Fruit fly (Drosophila melanogaster) whole organism, prepupa: ENCODE results near the gene CG12480.

Experiments used
- CG10631 ChIP-seq: fragments of 200-800 bp; sonication (Bioruptor generic); optimal IDR thresholded peaks from 2 replicates; lab custom pipeline; 2016; ENCODE audit warnings: missing biosample characterization, missing genetic modification characterization
- CG10669 ChIP-seq: fragments of 200-800 bp; sonication (Bioruptor generic); optimal IDR thresholded peaks from 3 replicates; lab custom pipeline; 2018; ENCODE audit warnings: missing biosample characterization, mild to moderate bottlenecking, missing genetic modification characterization, moderate library complexity
- CG11294 ChIP-seq: fragments of 200-800 bp; sonication (Bioruptor generic); IDR thresholded peaks from 2 replicates; pipeline ENCODE4 v1.3.6; 2022; ENCODE audit warnings: missing biosample characterization, missing genetic modification characterization
- CG11762 ChIP-seq: fragments of 200-800 bp; sonication (Bioruptor generic); optimal IDR thresholded peaks from 3 replicates; lab custom pipeline; 2016; ENCODE audit warnings: missing biosample characterization, missing genetic modification characterization; ENCODE audit not compliant: insufficient read depth
- CG11902 ChIP-seq: fragments of 200-800 bp; sonication (Bioruptor generic); optimal IDR thresholded peaks from 3 replicates; lab custom pipeline; 2016; ENCODE audit warnings: missing biosample characterization, missing genetic modification characterization
- CG15336 ChIP-seq: fragments of 200-800 bp; sonication (Bioruptor generic); IDR thresholded peaks from 2 replicates; pipeline ENCODE4 v1.3.6; 2022; ENCODE audit warnings: missing biosample characterization, missing genetic modification characterization
- CG1621 ChIP-seq: fragments of 200-800 bp; sonication (Bioruptor generic); optimal IDR thresholded peaks from 3 replicates; lab custom pipeline; 2018; ENCODE audit warnings: missing biosample characterization, mild to moderate bottlenecking, missing genetic modification characterization
- CG16779 ChIP-seq: fragments of 200-800 bp; sonication (Bioruptor generic); optimal IDR thresholded peaks from 3 replicates; lab custom pipeline; 2017; ENCODE audit warnings: missing biosample characterization, mild to moderate bottlenecking, missing genetic modification characterization
- CG3032 ChIP-seq: fragments of 200-800 bp; optimal IDR thresholded peaks from 2 replicates; lab custom pipeline; 2019; ENCODE audit warnings: missing biosample characterization, mild to moderate bottlenecking, missing genetic modification characterization, moderate library complexity
- CG31627 ChIP-seq: fragments of 200-800 bp; sonication (Bioruptor generic); optimal IDR thresholded peaks from 3 replicates; lab custom pipeline; 2016; ENCODE audit warnings: missing biosample characterization, missing genetic modification characterization
- CG34406 ChIP-seq: fragments of 200-800 bp; sonication (Bioruptor generic); optimal IDR thresholded peaks from 3 replicates; lab custom pipeline; 2016; ENCODE audit warnings: missing biosample characterization, missing genetic modification characterization
- CG4318 ChIP-seq: fragments of 200-800 bp; sonication (Bioruptor generic); optimal IDR thresholded peaks from 3 replicates; lab custom pipeline; 2017; ENCODE audit warnings: missing biosample characterization, mild to moderate bottlenecking, missing genetic modification characterization
- CG6163 ChIP-seq: fragments of 200-800 bp; sonication (Bioruptor generic); IDR thresholded peaks from 3 replicates; pipeline ENCODE4 v1.3.6; 2022; ENCODE audit warnings: missing biosample characterization, missing genetic modification characterization
- CG6276 ChIP-seq: fragments of 200-800 bp; sonication (Bioruptor generic); optimal IDR thresholded peaks from 2 replicates; lab custom pipeline; 2017; ENCODE audit warnings: missing biosample characterization, mild to moderate bottlenecking, missing genetic modification characterization
- CG6792 ChIP-seq: fragments of 200-800 bp; sonication (Bioruptor generic); optimal IDR thresholded peaks from 3 replicates; lab custom pipeline; 2016; ENCODE audit warnings: missing biosample characterization, missing genetic modification characterization
- CG6808 ChIP-seq: fragments of 200-800 bp; sonication (Bioruptor generic); optimal IDR thresholded peaks from 3 replicates; lab custom pipeline; 2017; ENCODE audit warnings: missing biosample characterization, missing genetic modification characterization, mild to moderate bottlenecking, moderate library complexity, missing genetic modification reagents
- CG6854 ChIP-seq: fragments of 200-800 bp; sonication (Bioruptor generic); optimal IDR thresholded peaks from 2 replicates; lab custom pipeline; 2017; ENCODE audit warnings: missing biosample characterization, mild to moderate bottlenecking, missing genetic modification characterization
- CG7368 ChIP-seq: fragments of 200-800 bp; sonication (Bioruptor generic); optimal IDR thresholded peaks from 3 replicates; lab custom pipeline; 2016; ENCODE audit warnings: missing biosample characterization, missing genetic modification characterization
- CG8119 ChIP-seq: fragments of 200-800 bp; sonication (Bioruptor generic); IDR thresholded peaks from 3 replicates; pipeline ENCODE4 v1.3.6; 2022; ENCODE audit warnings: missing biosample characterization, missing genetic modification characterization
- CG8319 ChIP-seq: fragments of 200-800 bp; sonication (Bioruptor generic); optimal IDR thresholded peaks from 3 replicates; lab custom pipeline; 2016; ENCODE audit warnings: missing biosample characterization, missing genetic modification characterization
- CG8632 ChIP-seq: fragments of 200-800 bp; sonication (Bioruptor generic); optimal IDR thresholded peaks from 3 replicates; lab custom pipeline; 2016; ENCODE audit warnings: missing biosample characterization, missing genetic modification characterization
- CG9139 ChIP-seq: fragments of 200-800 bp; sonication (Bioruptor generic); optimal IDR thresholded peaks from 3 replicates; lab custom pipeline; 2017; ENCODE audit warnings: missing biosample characterization, mild to moderate bottlenecking, missing genetic modification characterization
- Eip75B ChIP-seq: fragments of 200-800 bp; sonication (Bioruptor generic); optimal IDR thresholded peaks from 3 replicates; lab custom pipeline; 2016; ENCODE audit warnings: missing biosample characterization, missing genetic modification characterization
- Eip78C ChIP-seq: fragments of 200-800 bp; sonication (Bioruptor generic); peaks from one replicate; lab custom pipeline; 2016; ENCODE audit warnings: missing biosample characterization, missing genetic modification characterization
- Eip93F ChIP-seq: fragments of 200-800 bp; sonication (Bioruptor generic); optimal IDR thresholded peaks from 2 replicates; lab custom pipeline; 2016; ENCODE audit warnings: missing biosample characterization, mild to moderate bottlenecking, missing genetic modification characterization
- Ets21C ChIP-seq: fragments of 200-800 bp; sonication (Bioruptor generic); optimal IDR thresholded peaks from 3 replicates; lab custom pipeline; 2016; ENCODE audit warnings: missing biosample characterization, missing genetic modification characterization
- Ets96B ChIP-seq: fragments of 200-800 bp; optimal IDR thresholded peaks from 2 replicates; lab custom pipeline; 2019; ENCODE audit warnings: missing biosample characterization, mild to moderate bottlenecking, missing genetic modification characterization, moderate library complexity
- Gug ChIP-seq: fragments of 200-800 bp; sonication (Bioruptor generic); IDR thresholded peaks from 2 replicates; pipeline ENCODE4 v1.3.6; 2022; ENCODE audit warnings: missing biosample characterization, missing genetic modification characterization
- Hr38 ChIP-seq: sonication (Bioruptor generic); optimal IDR thresholded peaks from 2 replicates; lab custom pipeline; 2016; ENCODE audit warnings: missing biosample characterization, missing genetic modification characterization
- Hr39 ChIP-seq: fragments of 200-800 bp; sonication (Bioruptor generic); optimal IDR thresholded peaks from 2 replicates; lab custom pipeline; 2016; ENCODE audit warnings: missing biosample characterization, missing genetic modification characterization
- Hr4 ChIP-seq: fragments of 200-800 bp; sonication (Bioruptor generic); optimal IDR thresholded peaks from 3 replicates; lab custom pipeline; 2016; ENCODE audit warnings: missing biosample characterization, missing genetic modification characterization
- Lpt ChIP-seq: fragments of 200-800 bp; sonication (Bioruptor generic); optimal IDR thresholded peaks from 3 replicates; lab custom pipeline; 2016; ENCODE audit warnings: missing biosample characterization, missing genetic modification characterization
- Met ChIP-seq: fragments of 200-800 bp; sonication (Bioruptor generic); optimal IDR thresholded peaks from 3 replicates; lab custom pipeline; 2016; ENCODE audit warnings: missing biosample characterization, missing genetic modification characterization
- OdsH ChIP-seq: fragments of 200-800 bp; sonication (Bioruptor generic); optimal IDR thresholded peaks from 3 replicates; lab custom pipeline; 2016; ENCODE audit warnings: missing biosample characterization, missing genetic modification characterization
- Smox ChIP-seq: fragments of 200-800 bp; sonication (Bioruptor generic); optimal IDR thresholded peaks from 3 replicates; lab custom pipeline; 2016; ENCODE audit warnings: missing biosample characterization, missing genetic modification characterization
- Sox102F ChIP-seq: fragments of 200-800 bp; sonication (Bioruptor generic); optimal IDR thresholded peaks from 2 replicates; lab custom pipeline; 2016; ENCODE audit warnings: missing biosample characterization, mild to moderate bottlenecking, missing genetic modification characterization
- Sox14 ChIP-seq: fragments of 200-800 bp; sonication (Bioruptor generic); optimal IDR thresholded peaks from 3 replicates; lab custom pipeline; 2016; ENCODE audit warnings: missing biosample characterization, missing genetic modification characterization
- achi ChIP-seq: fragments of 200-800 bp; sonication (Bioruptor generic); optimal IDR thresholded peaks from 3 replicates; lab custom pipeline; 2016; ENCODE audit warnings: missing biosample characterization, missing genetic modification characterization
- acj6 ChIP-seq: fragments of 200-800 bp; sonication (Bioruptor generic); optimal IDR thresholded peaks from 3 replicates; lab custom pipeline; 2016; ENCODE audit warnings: missing biosample characterization, missing genetic modification characterization
- cyc ChIP-seq: fragments of 200-800 bp; sonication (Bioruptor generic); optimal IDR thresholded peaks from 3 replicates; lab custom pipeline; 2016; ENCODE audit warnings: missing biosample characterization, missing genetic modification characterization
- dsx ChIP-seq: fragments of 200-800 bp; optimal IDR thresholded peaks from 3 replicates; lab custom pipeline; 2019; ENCODE audit warnings: missing biosample characterization, mild to moderate bottlenecking, missing genetic modification characterization, moderate library complexity; ENCODE audit not compliant: poor library complexity, severe bottlenecking
- eg ChIP-seq: fragments of 200-800 bp; sonication (Bioruptor generic); IDR thresholded peaks from 3 replicates; pipeline ENCODE4 v1.3.6; 2022; ENCODE audit warnings: missing biosample characterization, missing genetic modification characterization
- esn ChIP-seq: fragments of 200-800 bp; sonication (Bioruptor generic); optimal IDR thresholded peaks from 2 replicates; lab custom pipeline; 2016; ENCODE audit warnings: missing biosample characterization, mild to moderate bottlenecking, missing genetic modification characterization, moderate library complexity
- fd59A ChIP-seq: fragments of 200-800 bp; sonication (Bioruptor generic); optimal IDR thresholded peaks from 2 replicates; lab custom pipeline; 2017; ENCODE audit warnings: missing biosample characterization, mild to moderate bottlenecking, missing genetic modification characterization, missing genetic modification reagents
- fd85E ChIP-seq: fragments of 200-800 bp; sonication (Bioruptor generic); optimal IDR thresholded peaks from 3 replicates; lab custom pipeline; 2016; ENCODE audit warnings: missing biosample characterization, missing genetic modification characterization
- fkh ChIP-seq: fragments of 200-800 bp; sonication (Bioruptor generic); optimal IDR thresholded peaks from 3 replicates; lab custom pipeline; 2017; ENCODE audit warnings: missing biosample characterization, mild to moderate bottlenecking, missing genetic modification characterization, moderate library complexity
- lz ChIP-seq: fragments of 200-800 bp; sonication (Bioruptor generic); optimal IDR thresholded peaks from 3 replicates; lab custom pipeline; 2016; ENCODE audit warnings: missing biosample characterization, missing genetic modification characterization
- net ChIP-seq: fragments of 200-800 bp; sonication (Bioruptor generic); optimal IDR thresholded peaks from 3 replicates; lab custom pipeline; 2016; ENCODE audit warnings: missing biosample characterization, missing genetic modification characterization
- salr ChIP-seq, 2 experiments: fragments of 200-800 bp; sonication (Bioruptor generic); optimal IDR thresholded peaks; 3 replicates each; lab custom pipeline; 2016 to 2018; ENCODE audit warnings: missing biosample characterization in 2 of 2, missing genetic modification characterization in 2 of 2, mild to moderate bottlenecking in 1 of 2
- spab ChIP-seq: fragments of 200-800 bp; sonication (Bioruptor generic); optimal IDR thresholded peaks from 2 replicates; lab custom pipeline; 2017; ENCODE audit warnings: missing biosample characterization, mild to moderate bottlenecking, missing genetic modification characterization, missing genetic modification reagents
- ss ChIP-seq, 2 experiments: fragments of 200-800 bp; sonication (Bioruptor generic); optimal IDR thresholded peaks; 2 replicates in 1 of 2; 3 replicates in 1 of 2; lab custom pipeline; 2017 to 2018; ENCODE audit warnings: mild to moderate bottlenecking in 2 of 2, missing biosample characterization in 2 of 2, missing genetic modification characterization in 2 of 2, moderate library complexity in 1 of 2
- topi ChIP-seq: fragments of 200-800 bp; sonication (Bioruptor generic); optimal IDR thresholded peaks from 3 replicates; lab custom pipeline; 2016; ENCODE audit warnings: missing biosample characterization, missing genetic modification characterization

CG12480 gene

DNA sequence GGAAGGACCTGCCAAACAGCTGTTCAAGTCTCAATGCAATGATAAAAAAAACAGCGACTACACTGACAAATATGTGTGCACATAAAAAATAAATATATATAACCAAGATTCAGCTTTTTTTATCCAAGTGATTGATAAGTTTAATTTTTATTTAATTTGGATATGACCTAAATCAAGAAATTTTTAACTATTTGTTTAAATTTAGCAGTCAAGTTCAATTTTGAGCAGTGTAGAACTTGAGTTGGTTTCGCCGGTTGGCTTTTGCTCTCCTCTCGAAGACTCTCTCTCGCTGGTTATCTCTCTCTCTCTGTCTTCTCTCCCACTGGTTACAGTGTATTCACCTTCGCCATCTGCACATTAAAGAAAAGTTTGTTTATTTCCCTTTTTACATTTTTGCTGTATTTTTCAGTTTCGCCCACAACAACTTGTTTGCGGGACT, 48.7 kb downstream of the CG12480 start:
- peak; percentile 96 for TF ChIP-seq CG11762 (GFP tag; lab: Kevin White, UChicago)
- peak; percentile 96 for TF ChIP-seq CG9139 (GFP tag; lab: Kevin White, UChicago)
- TF ChIP-seq Smox (GFP tag; lab: Kevin White, UChicago): peak; percentile 97
- TF ChIP-seq Eip75B (GFP tag; lab: Kevin White, UChicago): peak; percentile 98
- peak; percentile 91 for TF ChIP-seq CG11902 (GFP tag; lab: Kevin White, UChicago)
- TF ChIP-seq CG15336 (GFP tag; lab: Robert Waterston, UW): peak; percentile 98
- peak; percentile 97 for TF ChIP-seq CG6854 (GFP tag; lab: Kevin White, UChicago)
- TF ChIP-seq net (GFP tag; lab: Kevin White, UChicago): peak; percentile 97
- TF ChIP-seq Hr38 (GFP tag; lab: Kevin White, UChicago): no peak
- peak; percentile 89 to 93 for TF ChIP-seq salr (GFP tag; optimal IDR thresholded peaks at IDR 0.05; lab: Kevin White, UChicago)
- TF ChIP-seq Eip78C (GFP tag; lab: Kevin White, UChicago): peak; percentile 99
- TF ChIP-seq dsx (GFP tag; lab: Kevin White, UChicago): peak; percentile 97
- peak; percentile 97 for TF ChIP-seq acj6 (GFP tag; lab: Kevin White, UChicago)
- TF ChIP-seq CG1621 (tag; lab: Kevin White, UChicago): peak; percentile 94
- TF ChIP-seq Gug (GFP tag; lab: Robert Waterston, UW): peak; percentile 93
- TF ChIP-seq CG4318 (GFP tag; lab: Kevin White, UChicago): peak; percentile 89
- peak; percentile 98 for TF ChIP-seq esn (GFP tag; lab: Kevin White, UChicago)
- TF ChIP-seq OdsH (GFP tag; lab: Kevin White, UChicago): peak; percentile 97
- peak; percentile 93 for TF ChIP-seq Sox102F (GFP tag; lab: Kevin White, UChicago)
- TF ChIP-seq CG6792 (GFP tag; lab: Kevin White, UChicago): peak; percentile 97
- TF ChIP-seq Hr39 (GFP tag; lab: Kevin White, UChicago): peak; percentile 92
- peak; percentile 96 for TF ChIP-seq Lpt (GFP tag; lab: Kevin White, UChicago)
- TF ChIP-seq ss (GFP tag; optimal IDR thresholded peaks at IDR 0.05; lab: Kevin White, UChicago): peak; percentile 97 to 98
- TF ChIP-seq fkh (GFP tag; lab: Kevin White, UChicago): peak; percentile 44
- peak; percentile 95 for TF ChIP-seq CG31627 (GFP tag; lab: Kevin White, UChicago)
- TF ChIP-seq CG6163 (GFP tag; lab: Robert Waterston, UW): peak; percentile 98
- TF ChIP-seq spab (GFP tag; lab: Kevin White, UChicago): peak; percentile 96
- peak; percentile 97 for TF ChIP-seq CG10631
- peak; percentile 97 for TF ChIP-seq cyc (GFP tag; lab: Kevin White, UChicago)
- peak; percentile 97 for TF ChIP-seq Ets96B
- TF ChIP-seq achi (GFP tag; lab: Kevin White, UChicago): peak; percentile 96
- peak; percentile 90 for TF ChIP-seq CG6276 (GFP tag; lab: Kevin White, UChicago)
- peak; percentile 87 for TF ChIP-seq CG11294
- TF ChIP-seq lz (GFP tag; lab: Kevin White, UChicago): peak; percentile 97
- peak; percentile 95 for TF ChIP-seq CG8319 (GFP tag; lab: Kevin White, UChicago)
- TF ChIP-seq Sox14: peak; percentile 95
- peak; percentile 90 for TF ChIP-seq CG16779 (tag; lab: Kevin White, UChicago)
- TF ChIP-seq fd59A (GFP tag; lab: Kevin White, UChicago): peak; percentile 93
- TF ChIP-seq topi (GFP tag; lab: Kevin White, UChicago): peak; percentile 98
- TF ChIP-seq fd85E (GFP tag; lab: Kevin White, UChicago): peak; percentile 91
- peak; percentile 96 for TF ChIP-seq CG10669 (GFP tag; lab: Kevin White, UChicago)
- peak; percentile 94 for TF ChIP-seq Hr4 (GFP tag; lab: Kevin White, UChicago)
- peak; percentile 98 for TF ChIP-seq CG8632 (GFP tag; lab: Kevin White, UChicago)
- TF ChIP-seq CG7368 (GFP tag; lab: Kevin White, UChicago): peak; percentile 96
- TF ChIP-seq Met: peak; percentile 98
- peak; percentile 97 for TF ChIP-seq CG6808 (GFP tag; lab: Kevin White, UChicago)
- peak; percentile 92 for TF ChIP-seq Ets21C (GFP tag; lab: Kevin White, UChicago)
- peak; percentile 97 for TF ChIP-seq CG34406 (GFP tag; lab: Kevin White, UChicago)
- TF ChIP-seq Eip93F (GFP tag; lab: Kevin White, UChicago): peak; percentile 87
- peak; percentile 98 for TF ChIP-seq CG8119
- peak; percentile 98 for TF ChIP-seq CG3032 (tag; lab: Kevin White, UChicago)
- peak; percentile 97 for TF ChIP-seq eg (GFP tag; lab: Robert Waterston, UW)
